Worm (Caenorhabditis elegans): ENCODE measurements around the gene R04F11.5.

Gene R04F11.5

ce11 chrV:12317894-12318553 is at the start of gene R04F11.5, which contains the start of gene R04F11.2:
R04F11.5 (minus strand) TSS chrV:12318019.
R04F11.2 (plus strand) TSS chrV:12318381.
- TF ChIP-seq mdl-1 (tag; optimal IDR thresholded peaks at IDR 0.05) (no peak), nhr-67 (tag; optimal IDR thresholded peaks at IDR 0.05) (no peak), nhr-76 (tag; optimal IDR thresholded peaks at IDR 0.05) (no peak), elt-3 (tag; optimal IDR thresholded peaks at IDR 0.05) (no peak), eor-1 (tag; optimal IDR thresholded peaks at IDR 0.05) (peak in 1 of 2 experiments; percentile 4), egl-27 (tag; optimal IDR thresholded peaks at IDR 0.05) (no peak), nhr-23 (tag; optimal IDR thresholded peaks at IDR 0.05) (no peak), egl-5 (tag; optimal IDR thresholded peaks at IDR 0.05) (peak; percentile 90), aly-2 (tag; optimal IDR thresholded peaks at IDR 0.05) (no peak), nhr-43 (tag; optimal IDR thresholded peaks at IDR 0.05; ENCODE audit: poor library complexity, severe bottlenecking) (peak; percentile 14), hmg-11 (tag; optimal IDR thresholded peaks at IDR 0.05) (peak; percentile 85), elt-2 (tag; optimal IDR thresholded peaks at IDR 0.05) (peak; percentile 50), R02D3.7 (tag; optimal IDR thresholded peaks at IDR 0.05) (peak; percentile 41), nhr-25 (tag; optimal IDR thresholded peaks at IDR 0.05) (peak; percentile 80), nhr-11 (tag; optimal IDR thresholded peaks at IDR 0.05) (no peak), elt-1 (tag; optimal IDR thresholded peaks at IDR 0.05) (peak; percentile 45), ceh-28 (tag; optimal IDR thresholded peaks at IDR 0.05) (peak; percentile 41), pha-4 (tag; optimal IDR thresholded peaks at IDR 0.05) (peak; percentile 93), snpc-4 (tag; optimal IDR thresholded peaks at IDR 0.05) (peak; percentile 81), ama-1 (optimal IDR thresholded peaks at IDR 0.05) (peak; percentile 51), lin-15B (tag; optimal IDR thresholded peaks at IDR 0.05) (peak; percentile 86), unc-62 (GFP tag; optimal IDR thresholded peaks at IDR 0.05) (no peak), nfya-1 (tag; optimal IDR thresholded peaks at IDR 0.05; ENCODE audit: insufficient read depth) (peak; percentile 94), lin-39 (tag; optimal IDR thresholded peaks at IDR 0.05) (peak; percentile 79)

ce11 chrV:12365104-12365503 is 47.3 kb upstream of the R04F11.5 start, which contains the start of gene fipr-2:
fipr-2 (plus strand) TSS chrV:12365348.
- TF ChIP-seq ceh-16 (tag; optimal IDR thresholded peaks at IDR 0.05) (no peak), ztf-4 (tag; optimal IDR thresholded peaks at IDR 0.05) (no peak), pha-4 (tag; optimal IDR thresholded peaks at IDR 0.05) (peak; percentile 81)

- TF ChIP-seq lin-15B (tag; optimal IDR thresholded peaks at IDR 0.05) = no peak
- TF ChIP-seq tbx-2 (tag; optimal IDR thresholded peaks at IDR 0.05) = no peak
- TF ChIP-seq ceh-9 (tag; optimal IDR thresholded peaks at IDR 0.05) = no peak
- no peak for TF ChIP-seq eor-1 (tag; optimal IDR thresholded peaks at IDR 0.05)
- TF ChIP-seq mml-1 (tag; optimal IDR thresholded peaks at IDR 0.05) = no peak
- TF ChIP-seq snpc-4 (tag; optimal IDR thresholded peaks at IDR 0.05) = no peak
- TF ChIP-seq nhr-77 (tag; optimal IDR thresholded peaks at IDR 0.05) = no peak
- TF ChIP-seq elt-3 (tag; optimal IDR thresholded peaks at IDR 0.05) = no peak
- no peak for TF ChIP-seq pqm-1 (tag; optimal IDR thresholded peaks at IDR 0.05)
- TF ChIP-seq lsy-12 (tag; optimal IDR thresholded peaks at IDR 0.05) = no peak
- TF ChIP-seq daf-12 (tag; optimal IDR thresholded peaks at IDR 0.05) = no peak
- TF ChIP-seq lin-39 (tag; optimal IDR thresholded peaks at IDR 0.05) = no peak
- TF ChIP-seq unc-39 (tag; optimal IDR thresholded peaks at IDR 0.05) = no peak
- no peak for TF ChIP-seq ZK546.5 (tag; optimal IDR thresholded peaks at IDR 0.05)
- TF ChIP-seq nhr-28 (tag; optimal IDR thresholded peaks at IDR 0.05) = no peak
Measured at ce11 chrV:12361644-12362043, 43.8 kb upstream of the R04F11.5 start, which contains the start of gene fipr-1. fipr-1 (minus strand) TSS chrV:12361744.

- no peak for TF ChIP-seq fkh-10 (GFP tag; optimal IDR thresholded peaks at IDR 0.05)
- TF ChIP-seq lin-39 (tag; optimal IDR thresholded peaks at IDR 0.05) = no peak
- no peak for TF ChIP-seq sea-2 (GFP tag; optimal IDR thresholded peaks at IDR 0.05)
- TF ChIP-seq egl-5 (tag; optimal IDR thresholded peaks at IDR 0.05) = no peak
- TF ChIP-seq ceh-28 (tag; optimal IDR thresholded peaks at IDR 0.05) = no peak
- TF ChIP-seq nhr-43 (tag; optimal IDR thresholded peaks at IDR 0.05; ENCODE audit: poor library complexity, severe bottlenecking) = no peak
- TF ChIP-seq nhr-12 (tag; optimal IDR thresholded peaks at IDR 0.05) = no peak
- TF ChIP-seq ceh-82 (tag; optimal IDR thresholded peaks at IDR 0.05) = no peak
- TF ChIP-seq elt-1 (tag; optimal IDR thresholded peaks at IDR 0.05) = no peak
- no peak for TF ChIP-seq nfya-1 (tag; optimal IDR thresholded peaks at IDR 0.05; ENCODE audit: insufficient read depth)
- TF ChIP-seq pha-4 (tag; optimal IDR thresholded peaks at IDR 0.05) = no peak
- no peak for TF ChIP-seq fos-1 (tag; optimal IDR thresholded peaks at IDR 0.05)
Measured at ce11 chrV:12358347-12358746, 40.5 kb upstream of the R04F11.5 start, which contains the start of gene F23H12.5. F23H12.5 (plus strand) TSS chrV:12358647.

Data from whole organism, L3 larva.